Worm (Caenorhabditis elegans): Measurements from ENCODE around the gene col-87.
A peak's percentile ranks its signal among the peaks of the same experiment; 100 is the strongest.

The col-87 gene

DNA sequence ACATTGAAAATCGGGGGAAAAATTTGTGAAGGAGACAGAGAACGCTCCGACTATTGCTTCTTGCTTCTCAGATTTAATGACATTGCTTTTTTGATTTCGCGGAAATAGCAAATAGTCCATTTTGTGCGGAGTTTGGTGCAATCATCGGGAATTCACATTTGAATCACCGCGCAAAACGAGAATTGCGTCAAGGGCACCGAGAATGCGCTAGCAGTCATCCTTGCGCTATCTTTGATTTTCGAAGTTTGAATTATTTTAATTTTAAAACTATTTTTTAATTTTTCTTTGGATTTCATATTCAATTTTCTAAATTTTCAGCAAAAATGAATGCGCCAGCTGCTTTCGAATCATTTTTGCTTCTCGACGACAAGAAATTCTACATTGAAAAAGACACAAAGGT, 34.7 kb downstream of the col-87 start, which contains the start of gene rpb-11 (continued):
- TF ChIP-seq unc-130 (GFP tag; optimal IDR thresholded peaks at IDR 0.05) (peak; percentile 73), daf-12 (tag; optimal IDR thresholded peaks at IDR 0.05) (no peak), mdl-1 (tag; optimal IDR thresholded peaks at IDR 0.05) (peak in 1 of 2 experiments; percentile 24), tag-97 (GFP tag; IDR thresholded peaks at IDR 0.05) (no peak), mep-1 (tag; optimal IDR thresholded peaks at IDR 0.05) (peak; percentile 96), ces-1 (GFP tag; optimal IDR thresholded peaks at IDR 0.05) (peak; percentile 7), T26A8.4 (GFP tag; IDR thresholded peaks at IDR 0.05) (peak; percentile 95), daf-19 (GFP tag; conservative IDR thresholded peaks at IDR 0.05) (no peak), mxl-3 (GFP tag; optimal IDR thresholded peaks at IDR 0.05) (peak; percentile 47), tra-1 (GFP tag; IDR thresholded peaks at IDR 0.05) (peak; percentile 73), ceh-82 (tag; optimal IDR thresholded peaks at IDR 0.05) (no peak), nhr-28 (tag; optimal IDR thresholded peaks at IDR 0.05) (peak; percentile 76), fkh-10 (GFP tag; optimal IDR thresholded peaks at IDR 0.05) (peak; percentile 88), lin-29 (GFP tag; IDR thresholded peaks at IDR 0.05) (peak; percentile 83), vab-7 (GFP tag; IDR thresholded peaks at IDR 0.05) (peak; percentile 69), ceh-28 (tag; optimal IDR thresholded peaks at IDR 0.05) (no peak), nhr-237 (tag; optimal IDR thresholded peaks at IDR 0.05) (no peak), ztf-11 (tag; optimal IDR thresholded peaks at IDR 0.05) (no peak), lir-3 (tag; optimal IDR thresholded peaks at IDR 0.05) (peak; percentile 33), set-16 (GFP tag; IDR thresholded peaks at IDR 0.05) (no peak), Y105C5A.15 (GFP tag; IDR thresholded peaks at IDR 0.05) (no peak), ztf-7 (tag; optimal IDR thresholded peaks at IDR 0.05) (peak; percentile 85), nhr-77 (tag; optimal IDR thresholded peaks at IDR 0.05) (peak; percentile 99), mdt-29 (GFP tag; IDR thresholded peaks at IDR 0.05) (0 out of 2 replicates have a peak, but pooled peaks have one; percentile 32), jun-1 (tag; optimal IDR thresholded peaks at IDR 0.05) (peak; percentile 48), saeg-2 (GFP tag; IDR thresholded peaks at IDR 0.05) (peak; percentile 71), ceh-32 (tag; optimal IDR thresholded peaks at IDR 0.05; ENCODE audit: poor library complexity) (peak; percentile 48), egl-27 (tag; optimal IDR thresholded peaks at IDR 0.05) (no peak), mxl-2 (GFP tag; conservative IDR thresholded peaks at IDR 0.05) (0 out of 2 replicates have a peak, but pooled peaks have one; percentile 20), nhr-102 (tag; optimal IDR thresholded peaks at IDR 0.05) (peak; percentile 95), nhr-10 (tag; optimal IDR thresholded peaks at IDR 0.05) (no peak), ceh-44 (GFP tag; IDR thresholded peaks at IDR 0.05) (no peak), Y48G9A.11 (GFP tag; IDR thresholded peaks at IDR 0.05) (peak; percentile 47; the same call in 1 of the 2 replicates)

DNA sequence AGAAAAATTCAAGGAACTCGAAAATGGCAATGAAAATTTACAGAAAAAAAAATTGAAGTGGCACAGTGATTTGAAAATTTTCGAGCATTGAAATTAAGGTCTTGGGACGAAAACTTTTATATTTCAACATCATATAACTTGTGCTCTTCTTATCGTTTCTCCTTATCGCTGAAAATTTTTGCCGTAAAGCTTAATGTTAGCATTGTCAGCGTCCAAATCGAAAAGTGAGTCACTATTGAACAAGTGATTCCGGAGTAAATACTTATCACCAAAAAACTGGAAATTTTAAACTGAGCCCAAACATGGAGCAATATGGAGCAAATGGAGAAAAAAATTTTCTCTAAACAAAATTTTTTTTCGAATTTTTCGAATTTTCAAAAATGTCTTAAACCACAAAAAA, 38.8 kb downstream of the col-87 start:
- TF ChIP-seq Y75B8A.6 (GFP tag; IDR thresholded peaks at IDR 0.05) (no peak), hif-1 (tag; optimal IDR thresholded peaks at IDR 0.05) (no peak), php-3 (GFP tag; IDR thresholded peaks at IDR 0.05) (no peak), tag-97 (GFP tag; IDR thresholded peaks at IDR 0.05) (no peak), dmd-6 (GFP tag; IDR thresholded peaks at IDR 0.05) (peak; percentile 39; the same call in 1 of the 2 replicates), nhr-77 (tag; optimal IDR thresholded peaks at IDR 0.05) (peak; percentile 38), daf-16 (GFP tag; optimal IDR thresholded peaks at IDR 0.05) (no peak), daf-16 (tag; optimal IDR thresholded peaks at IDR 0.05) (peak; percentile 33), madf-5 (GFP tag; IDR thresholded peaks at IDR 0.05) (no peak), set-16 (GFP tag; IDR thresholded peaks at IDR 0.05) (no peak), pqm-1 (tag; optimal IDR thresholded peaks at IDR 0.05) (peak; percentile 75), aha-1 (tag) (peak; percentile 61), nhr-28 (tag; optimal IDR thresholded peaks at IDR 0.05) (peak; percentile 46), dpl-1 (GFP tag; optimal IDR thresholded peaks at IDR 0.05) (no peak), dve-1 (tag; optimal IDR thresholded peaks at IDR 0.05; ENCODE audit: insufficient read depth) (peak; percentile 37), unc-62 (GFP tag; optimal IDR thresholded peaks at IDR 0.05 in 1 of 2) (no peak), unc-62 (tag; optimal IDR thresholded peaks at IDR 0.05) (no peak)

All from whole organism, L4 larva.